Worm (Caenorhabditis elegans) whole organism, L4 larva: Measurements from ENCODE around the gene col-167.

Source experiments
- D1046.2 ChIP-seq: fragments of 200-800 bp; sonication (Bioruptor generic); IDR thresholded peaks from 2 replicates; pipeline ENCODE4 v1.3.6; 2022; ENCODE audit warnings: missing genetic modification characterization, missing compliant biosample characterization
- F26F4.8 ChIP-seq: fragments of 200-800 bp; sonication (Bioruptor generic); conservative IDR thresholded peaks from 2 replicates; pipeline ENCODE4 v1.3.6; 2022; ENCODE audit warnings: missing genetic modification characterization, missing compliant biosample characterization
- Y105C5A.15 ChIP-seq: fragments of 200-800 bp; sonication (Bioruptor generic); IDR thresholded peaks from 2 replicates; pipeline ENCODE4 v1.3.6; 2022; ENCODE audit warnings: missing genetic modification characterization, missing compliant biosample characterization
- ZK337.2 ChIP-seq: fragments of 200-800 bp; sonication (Bioruptor generic); IDR thresholded peaks from 2 replicates; pipeline ENCODE4 v1.3.6; 2022; ENCODE audit warnings: missing genetic modification reagents, missing genetic modification characterization, missing compliant biosample characterization
- aly-2 ChIP-seq: sonication (generic microtip); optimal IDR thresholded peaks from 2 replicates; lab custom pipeline; 2018; ENCODE audit warnings: missing biosample characterization, missing genetic modification characterization
- attf-4 ChIP-seq: sonication (generic microtip); optimal IDR thresholded peaks from 3 replicates; lab custom pipeline; 2017; ENCODE audit warnings: missing biosample characterization, missing genetic modification characterization
- ceh-20 ChIP-seq: fragments of 200-800 bp; sonication (Bioruptor generic); IDR thresholded peaks from 2 replicates; pipeline ENCODE4 v1.3.6; 2022; ENCODE audit warnings: missing genetic modification reagents, missing genetic modification characterization, missing compliant biosample characterization
- ceh-62 ChIP-seq: sonication (generic microtip); optimal IDR thresholded peaks from 2 replicates; lab custom pipeline; 2017; ENCODE audit warnings: missing biosample characterization, missing genetic modification characterization
- ceh-82 ChIP-seq: sonication (generic microtip); optimal IDR thresholded peaks from 2 replicates; lab custom pipeline; 2017; ENCODE audit warnings: missing biosample characterization, missing genetic modification characterization
- daf-12 ChIP-seq: fragments of 150-350 bp; optimal IDR thresholded peaks from 2 replicates; lab custom pipeline; 2014; ENCODE audit warnings: missing biosample characterization, missing genetic modification reagents, missing genetic modification characterization
- daf-16 ChIP-seq, 3 experiments: sonication (generic microtip); optimal IDR thresholded peaks; 2 replicates each; lab custom pipeline; 2016 to 2017; ENCODE audit warnings: missing genetic modification characterization in 3 of 3, missing genetic modification reagents in 3 of 3, mild to moderate bottlenecking in 2 of 3, missing compliant biosample characterization in 2 of 3, missing biosample characterization in 1 of 3, moderate library complexity in 1 of 3
- daf-19 ChIP-seq: fragments of 200-800 bp; sonication (Bioruptor generic); conservative IDR thresholded peaks from 2 replicates; pipeline ENCODE4 v1.3.6; 2022; ENCODE audit warnings: missing genetic modification characterization, missing compliant biosample characterization
- dmd-9 ChIP-seq: fragments of 200-800 bp; sonication (Bioruptor generic); IDR thresholded peaks from 2 replicates; pipeline ENCODE4 v1.3.6; 2022; ENCODE audit warnings: missing genetic modification reagents, missing genetic modification characterization, missing compliant biosample characterization
- dpl-1 ChIP-seq: fragments of 150-350 bp; optimal IDR thresholded peaks from 2 replicates; lab custom pipeline; 2014; ENCODE audit warnings: missing biosample characterization, missing genetic modification reagents, missing genetic modification characterization
- duxl-1 ChIP-seq: sonication (generic microtip); optimal IDR thresholded peaks from 2 replicates; lab custom pipeline; 2016; ENCODE audit warnings: mild to moderate bottlenecking, missing genetic modification characterization, moderate library complexity, missing compliant biosample characterization; ENCODE audit not compliant: poor library complexity
- fkh-10 ChIP-seq: fragments of 150-350 bp; optimal IDR thresholded peaks from 2 replicates; lab custom pipeline; 2014; ENCODE audit warnings: missing biosample characterization, missing genetic modification reagents, missing genetic modification characterization
- gei-8 ChIP-seq: fragments of 200-800 bp; sonication (Bioruptor generic); optimal IDR thresholded peaks from 2 replicates; lab custom pipeline; 2018; ENCODE audit warnings: mild to moderate bottlenecking, missing genetic modification characterization, missing compliant biosample characterization
- hlh-11 ChIP-seq: fragments of 200-800 bp; sonication (Bioruptor generic); optimal IDR thresholded peaks from 2 replicates; lab custom pipeline; 2018; ENCODE audit warnings: mild to moderate bottlenecking, missing genetic modification characterization, missing compliant biosample characterization
- hmg-1.1 ChIP-seq: fragments of 200-800 bp; sonication (Bioruptor generic); IDR thresholded peaks from 2 replicates; pipeline ENCODE4 v1.3.6; 2022; ENCODE audit warnings: missing genetic modification reagents, missing genetic modification characterization, missing compliant biosample characterization
- jun-1 ChIP-seq: fragments of 150-350 bp; optimal IDR thresholded peaks from 2 replicates; lab custom pipeline; 2014; ENCODE audit warnings: missing biosample characterization, missing genetic modification reagents, missing genetic modification characterization
- lim-7 ChIP-seq: fragments of 200-800 bp; sonication (Bioruptor generic); IDR thresholded peaks from 2 replicates; pipeline ENCODE4 v1.3.6; 2022; ENCODE audit warnings: missing genetic modification characterization, missing compliant biosample characterization
- lin-1 ChIP-seq: fragments of 200-800 bp; sonication (Bioruptor generic); IDR thresholded peaks from 2 replicates; pipeline ENCODE4 v1.3.6; 2022; ENCODE audit warnings: missing genetic modification reagents, missing genetic modification characterization, missing compliant biosample characterization
- lin-15B ChIP-seq: fragments of 150-350 bp; sonication (generic microtip); optimal IDR thresholded peaks from 3 replicates; lab custom pipeline; 2014; ENCODE audit warnings: missing biosample characterization, missing genetic modification characterization
- lin-29 ChIP-seq: fragments of 200-800 bp; sonication (Bioruptor generic); IDR thresholded peaks from 2 replicates; pipeline ENCODE4 v1.3.6; 2022; ENCODE audit warnings: missing genetic modification reagents, missing genetic modification characterization, missing compliant biosample characterization
- lin-38 ChIP-seq: fragments of 200-800 bp; sonication (Bioruptor generic); IDR thresholded peaks from 2 replicates; pipeline ENCODE4 v1.3.6; 2022; ENCODE audit warnings: missing genetic modification reagents, missing genetic modification characterization, missing compliant biosample characterization
- lsy-2 ChIP-seq, 2 experiments: fragments of 150-350 bp in 1 of 2; sonication (generic microtip) in 1 of 2; optimal IDR thresholded peaks; 2 replicates each; lab custom pipeline; 2014 to 2017; ENCODE audit warnings: missing biosample characterization in 2 of 2, missing genetic modification characterization in 2 of 2
- madf-5 ChIP-seq, 2 experiments: fragments of 200-800 bp; sonication (Bioruptor generic); IDR thresholded peaks; 2 replicates each; pipeline ENCODE4 v1.3.6; 2022; ENCODE audit warnings: missing compliant biosample characterization in 2 of 2, missing genetic modification characterization in 2 of 2
- madf-9 ChIP-seq: fragments of 200-800 bp; sonication (Bioruptor generic); conservative IDR thresholded peaks from 2 replicates; pipeline ENCODE4 v1.3.6; 2022; ENCODE audit warnings: missing genetic modification reagents, missing genetic modification characterization, missing compliant biosample characterization
- mep-1 ChIP-seq: fragments of 150-350 bp; sonication (generic microtip); optimal IDR thresholded peaks from 3 replicates; lab custom pipeline; 2014; ENCODE audit warnings: missing biosample characterization, missing genetic modification characterization
- mes-2 ChIP-seq: sonication (generic microtip); optimal IDR thresholded peaks from 2 replicates; lab custom pipeline; 2016; ENCODE audit warnings: missing genotype, mild to moderate bottlenecking, missing genetic modification characterization, missing compliant biosample characterization; ENCODE audit not compliant: poor library complexity, severe bottlenecking
- mxl-3 ChIP-seq: fragments of 200-800 bp; sonication (Bioruptor generic); optimal IDR thresholded peaks from 2 replicates; lab custom pipeline; 2018; ENCODE audit warnings: mild to moderate bottlenecking, missing genetic modification characterization, missing compliant biosample characterization
- nhr-10 ChIP-seq: fragments of 150-350 bp; optimal IDR thresholded peaks from 2 replicates; lab custom pipeline; 2014; ENCODE audit warnings: missing biosample characterization, missing genetic modification characterization
- nhr-102 ChIP-seq: sonication (generic microtip); optimal IDR thresholded peaks from 2 replicates; lab custom pipeline; 2016; ENCODE audit warnings: mild to moderate bottlenecking, missing genetic modification characterization, moderate library complexity, missing compliant biosample characterization
- nhr-11 ChIP-seq: fragments of 150-350 bp; optimal IDR thresholded peaks from 2 replicates; lab custom pipeline; 2014; ENCODE audit warnings: missing biosample characterization, missing genetic modification characterization
- nhr-111 ChIP-seq: fragments of 200-800 bp; sonication (Bioruptor generic); optimal IDR thresholded peaks from 2 replicates; lab custom pipeline; 2018; ENCODE audit warnings: mild to moderate bottlenecking, missing genetic modification characterization, missing compliant biosample characterization
- nhr-28 ChIP-seq: fragments of 150-350 bp; optimal IDR thresholded peaks from 2 replicates; lab custom pipeline; 2014; ENCODE audit warnings: missing biosample characterization, missing genetic modification characterization
- nhr-41 ChIP-seq: fragments of 200-800 bp; sonication (Bioruptor generic); IDR thresholded peaks from 2 replicates; pipeline ENCODE4 v1.3.6; 2022; ENCODE audit warnings: missing genetic modification reagents, missing genetic modification characterization, missing compliant biosample characterization
- nhr-42 ChIP-seq: fragments of 200-800 bp; sonication (Bioruptor generic); IDR thresholded peaks from 2 replicates; pipeline ENCODE4 v1.3.6; 2022; ENCODE audit warnings: missing genetic modification characterization, missing compliant biosample characterization
- pqm-1 ChIP-seq: sonication (generic microtip); optimal IDR thresholded peaks from 2 replicates; lab custom pipeline; 2017; ENCODE audit warnings: missing biosample characterization, missing genetic modification characterization
- saeg-2 ChIP-seq: fragments of 200-800 bp; sonication (Bioruptor generic); IDR thresholded peaks from 2 replicates; pipeline ENCODE4 v1.3.6; 2022; ENCODE audit warnings: missing genetic modification reagents, missing genetic modification characterization, missing compliant biosample characterization
- set-16 ChIP-seq: fragments of 200-800 bp; sonication (Bioruptor generic); IDR thresholded peaks from 2 replicates; pipeline ENCODE4 v1.3.6; 2022; ENCODE audit warnings: missing genetic modification reagents, missing genetic modification characterization, missing compliant biosample characterization
- skn-1 ChIP-seq: fragments of 150-350 bp; optimal IDR thresholded peaks from 2 replicates; lab custom pipeline; 2014; ENCODE audit warnings: missing biosample characterization, missing genetic modification characterization
- snpc-1.2 ChIP-seq: fragments of 200-800 bp; sonication (Bioruptor generic); IDR thresholded peaks from 2 replicates; pipeline ENCODE4 v1.3.6; 2022; ENCODE audit warnings: missing genetic modification reagents, missing genetic modification characterization, missing compliant biosample characterization
- spr-1 ChIP-seq: sonication (generic microtip); optimal IDR thresholded peaks from 2 replicates; lab custom pipeline; 2016; ENCODE audit warnings: mild to moderate bottlenecking, missing genetic modification characterization, missing compliant biosample characterization
- spr-3 ChIP-seq: fragments of 200-800 bp; sonication (Bioruptor generic); optimal IDR thresholded peaks from 2 replicates; lab custom pipeline; 2018; ENCODE audit warnings: mild to moderate bottlenecking, missing genetic modification characterization, missing compliant biosample characterization
- unc-130 ChIP-seq: sonication (generic microtip); optimal IDR thresholded peaks from 2 replicates; lab custom pipeline; 2016; ENCODE audit warnings: missing genetic modification reagents, missing genetic modification characterization, missing compliant biosample characterization
- unc-39 ChIP-seq: sonication (generic microtip); optimal IDR thresholded peaks from 2 replicates; lab custom pipeline; 2017; ENCODE audit warnings: missing biosample characterization, missing genetic modification characterization
- unc-62 ChIP-seq, 3 experiments: fragments of 150-350 bp in 1 of 3; sonication (generic microtip); optimal IDR thresholded peaks in 2 of 3; peaks in 1 of 3; 1 replicate in 1 of 3; 2 replicates in 2 of 3; lab custom pipeline; 2014 to 2017; ENCODE audit warnings: missing biosample characterization in 3 of 3, missing genetic modification characterization in 3 of 3, missing genetic modification reagents in 3 of 3, missing genotype in 1 of 3
- vab-7 ChIP-seq: fragments of 200-800 bp; sonication (Bioruptor generic); IDR thresholded peaks from 2 replicates; pipeline ENCODE4 v1.3.6; 2022; ENCODE audit warnings: missing genetic modification reagents, missing genetic modification characterization, missing compliant biosample characterization
- zip-11 ChIP-seq: fragments of 200-800 bp; sonication (Bioruptor generic); IDR thresholded peaks from 2 replicates; pipeline ENCODE4 v1.3.6; 2022; ENCODE audit warnings: missing genetic modification characterization, missing compliant biosample characterization
- zip-2 ChIP-seq: fragments of 150-350 bp; optimal IDR thresholded peaks from 2 replicates; lab custom pipeline; 2014; ENCODE audit warnings: missing biosample characterization, missing genetic modification characterization
- ztf-7 ChIP-seq: fragments of 150-350 bp; optimal IDR thresholded peaks from 2 replicates; lab custom pipeline; 2014; ENCODE audit warnings: missing biosample characterization, missing genetic modification characterization

The col-167 gene

ce11 chrX:6338446-6338845 lies 15.2 kb downstream of the col-167 start (continued):
- TF ChIP-seq ceh-82 (tag; lab: Kevin White, UChicago), result no peak
- no peak for TF ChIP-seq ZK337.2 (GFP tag; lab: Robert Waterston, UW)
- TF ChIP-seq vab-7, result no peak
- no peak for TF ChIP-seq ceh-62 (tag; lab: Kevin White, UChicago)
- TF ChIP-seq nhr-11, result no peak
- no peak for TF ChIP-seq aly-2
- TF ChIP-seq spr-3, result no peak
- peak; percentile 43 for TF ChIP-seq nhr-102 (tag; lab: Kevin White, UChicago)
- peak; percentile 6 for TF ChIP-seq mxl-3
- TF ChIP-seq lsy-2 (tag; optimal IDR thresholded peaks at IDR 0.05; lab: Kevin White, UChicago), result no peak
- TF ChIP-seq Y105C5A.15 (GFP tag; lab: Robert Waterston, UW), result no peak
- TF ChIP-seq lin-15B (tag; lab: Kevin White, UChicago), result no peak
- TF ChIP-seq gei-8 (GFP tag; lab: Kevin White, UChicago), result no peak
- no peak for TF ChIP-seq ceh-20 (GFP tag; lab: Robert Waterston, UW)
- TF ChIP-seq nhr-42, result no peak
- no peak for TF ChIP-seq unc-130 (GFP tag; lab: Kevin White, UChicago)
- no peak for TF ChIP-seq lim-7 (GFP tag; lab: Robert Waterston, UW)
- no peak for TF ChIP-seq zip-11 (GFP tag; lab: Robert Waterston, UW)
- no peak for TF ChIP-seq hmg-1.1 (GFP tag; lab: Robert Waterston, UW)
- peak in 1 of 2 experiments; percentile 29 for TF ChIP-seq daf-16 (GFP tag; optimal IDR thresholded peaks at IDR 0.05; lab: Kevin White, UChicago)
- TF ChIP-seq daf-16 (tag; optimal IDR thresholded peaks at IDR 0.05; lab: Kevin White, UChicago), result peak; percentile 94
- no peak for TF ChIP-seq snpc-1.2 (GFP tag; lab: Robert Waterston, UW)
- TF ChIP-seq lin-1 (GFP tag; lab: Robert Waterston, UW), result peak; percentile 52; the same call in 1 of the 2 replicates
- no peak for TF ChIP-seq spr-1 (tag; lab: Kevin White, UChicago)
- TF ChIP-seq madf-9 (GFP tag; lab: Robert Waterston, UW), result no peak
- TF ChIP-seq F26F4.8 (GFP tag; lab: Robert Waterston, UW), result no peak
- TF ChIP-seq fkh-10, result no peak
- no peak for TF ChIP-seq saeg-2 (GFP tag; lab: Robert Waterston, UW)
- no peak for TF ChIP-seq dpl-1 (GFP tag; lab: Kevin White, UChicago)
- TF ChIP-seq unc-39 (tag; lab: Kevin White, UChicago), result no peak
- TF ChIP-seq madf-5 (GFP tag; IDR thresholded peaks at IDR 0.05; lab: Robert Waterston, UW), result no peak
- TF ChIP-seq nhr-28 (tag; lab: Kevin White, UChicago), result peak; percentile 98
- TF ChIP-seq D1046.2 (GFP tag; lab: Robert Waterston, UW), result no peak
- peak; percentile 98 for TF ChIP-seq pqm-1 (tag; lab: Kevin White, UChicago)
- no peak for TF ChIP-seq set-16 (GFP tag; lab: Robert Waterston, UW)
- no peak for TF ChIP-seq nhr-41
- no peak for TF ChIP-seq dmd-9 (GFP tag; lab: Robert Waterston, UW)
- peak; percentile 13 to 23 for TF ChIP-seq unc-62 (GFP tag; optimal IDR thresholded peaks at IDR 0.05 in 1 of 2; lab: Kevin White, UChicago)
- TF ChIP-seq unc-62 (tag; optimal IDR thresholded peaks at IDR 0.05; lab: Kevin White, UChicago), result no peak
- no peak for TF ChIP-seq duxl-1 (tag; lab: Kevin White, UChicago)
- TF ChIP-seq attf-4 (tag; lab: Kevin White, UChicago), result no peak
- no peak for TF ChIP-seq zip-2 (tag; lab: Kevin White, UChicago)
- peak; percentile 33 for TF ChIP-seq nhr-10 (tag; lab: Kevin White, UChicago)
- TF ChIP-seq jun-1 (tag; lab: Kevin White, UChicago), result no peak
- TF ChIP-seq skn-1 (tag; lab: Kevin White, UChicago), result no peak
- TF ChIP-seq mes-2, result peak; percentile 39
- no peak for TF ChIP-seq lin-38
- no peak for TF ChIP-seq daf-19 (GFP tag; lab: Robert Waterston, UW)
- peak; percentile 87 for TF ChIP-seq hlh-11
- no peak for TF ChIP-seq nhr-111 (GFP tag; lab: Kevin White, UChicago)
- no peak for TF ChIP-seq daf-12 (tag; lab: Kevin White, UChicago)
- TF ChIP-seq lin-29, result no peak
- TF ChIP-seq mep-1 (tag; lab: Kevin White, UChicago), result no peak
- peak; percentile 24 for TF ChIP-seq ztf-7
